Fruit fly (Drosophila melanogaster): ENCODE measurements around the gene aust.
A peak's percentile ranks its signal among the peaks of the same experiment; 100 is the strongest.

Gene aust

dm6 chr2L:9250942-9251341 is at the start of gene aust:
TSS of gene aust (minus strand) at chr2L:9251042.
- no peak for TF ChIP-seq CG17801 (GFP tag; optimal IDR thresholded peaks at IDR 0.05; ENCODE audit: partially characterized antibody)

DNA sequence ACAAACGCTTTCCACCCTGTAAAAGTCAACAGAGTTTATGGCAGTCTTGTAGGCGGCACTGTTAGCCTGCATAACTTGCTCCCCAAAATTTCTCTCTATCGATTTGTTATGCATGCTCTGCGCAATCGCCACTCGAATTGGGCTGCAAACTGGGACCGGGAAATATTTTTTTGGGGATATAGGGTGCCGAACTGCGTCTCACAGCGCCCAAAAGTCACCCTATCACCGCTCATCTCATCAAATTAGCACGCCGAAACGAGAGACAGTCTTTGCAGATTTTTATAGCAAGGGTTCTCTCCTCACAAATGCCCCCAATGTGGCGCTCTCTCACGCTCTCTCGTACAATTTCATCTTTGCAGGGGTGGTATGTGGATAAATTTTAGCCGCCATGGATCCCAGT is 21.3 kb upstream of the aust start:
- TF ChIP-seq CG17801 (GFP tag; optimal IDR thresholded peaks at IDR 0.05; ENCODE audit: partially characterized antibody), result no peak

DNA sequence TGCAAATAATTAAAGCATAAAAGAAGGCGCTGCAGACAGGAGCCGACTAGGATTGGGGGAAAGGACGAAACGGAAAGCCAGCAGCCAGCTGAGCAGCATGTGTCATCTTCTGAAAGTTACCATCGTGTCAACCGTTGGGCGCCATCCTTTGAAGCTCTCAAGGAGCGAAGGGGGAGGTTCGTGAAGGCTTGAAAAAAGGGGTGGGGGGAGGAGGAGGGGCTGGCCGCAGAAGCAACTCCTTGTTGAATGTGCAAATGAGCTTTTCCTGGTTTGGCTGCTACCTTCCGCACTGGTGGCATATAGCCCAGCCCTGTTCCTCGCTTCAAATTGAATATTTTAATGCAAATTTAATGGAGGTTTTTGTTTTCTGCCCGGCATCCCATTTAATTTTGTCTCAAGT is 15.2 kb upstream of the aust start:
- no peak for TF ChIP-seq CG17801 (GFP tag; optimal IDR thresholded peaks at IDR 0.05; ENCODE audit: partially characterized antibody)

DNA sequence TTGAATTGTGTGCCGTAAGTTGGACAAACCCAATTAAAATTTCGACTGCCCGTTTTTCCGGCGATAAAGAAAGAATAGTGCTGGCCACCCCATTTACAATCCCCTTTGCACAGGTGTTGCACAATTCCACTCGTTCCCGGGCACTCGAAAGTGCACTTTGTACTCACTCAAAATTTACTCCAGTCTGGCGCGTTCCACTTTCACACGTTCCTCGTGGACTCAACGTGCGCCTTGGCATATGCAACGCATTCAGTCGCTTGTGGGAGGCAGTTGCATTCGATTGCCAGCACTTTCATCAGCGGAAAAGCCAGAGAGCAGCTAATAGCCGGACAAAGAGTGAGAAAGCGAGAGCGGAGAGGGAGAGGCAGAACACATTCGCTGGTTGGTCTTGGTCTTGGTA is 5.5 kb upstream of the aust start, which contains the start of gene Ggamma30A:
TSS of gene Ggamma30A (plus strand) at position 248 of the 400 bp plus-strand sequence.
- no peak for TF ChIP-seq CG17801 (GFP tag; optimal IDR thresholded peaks at IDR 0.05; ENCODE audit: partially characterized antibody)

- no peak for TF ChIP-seq CG17801 (GFP tag; optimal IDR thresholded peaks at IDR 0.05; ENCODE audit: partially characterized antibody)
These were observed 3.9 kb upstream of the aust start, which contains the start of gene lectin-30A for dm6 chr2L:9254754-9255153. TSS of gene lectin-30A (minus strand) at chr2L:9254854.

- no peak for TF ChIP-seq CG17801 (GFP tag; optimal IDR thresholded peaks at IDR 0.05; ENCODE audit: partially characterized antibody)
These were observed 2.1 kb upstream of the aust start, which contains the start of gene borr for dm6 chr2L:9252947-9253346. TSS of gene borr (minus strand) at chr2L:9253118.

DNA sequence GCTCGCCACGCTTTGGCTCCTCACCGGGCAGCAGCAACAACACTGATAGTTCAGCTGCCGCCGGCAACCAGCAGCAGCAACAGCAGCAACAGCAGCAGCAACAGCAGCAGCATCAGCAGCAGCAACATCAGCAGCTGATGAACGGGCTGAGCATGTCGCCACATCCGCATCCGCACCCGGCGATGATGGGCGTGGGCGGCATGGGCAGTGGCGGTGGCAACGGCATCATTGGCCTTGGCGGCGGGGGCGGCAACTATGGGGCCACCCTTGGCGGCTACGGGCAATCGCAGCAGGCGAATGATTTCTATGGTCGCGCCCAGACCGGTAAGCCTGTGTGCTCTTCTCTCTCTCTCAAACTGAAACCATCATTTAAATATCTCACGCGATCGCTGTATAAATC is 6.6 kb downstream of the aust start:
- no peak for TF ChIP-seq CG17801 (GFP tag; optimal IDR thresholded peaks at IDR 0.05; ENCODE audit: partially characterized antibody)

dm6 chr2L:9237212-9238031 is 13.4 kb downstream of the aust start:
- no peak for TF ChIP-seq CG17801 (GFP tag; optimal IDR thresholded peaks at IDR 0.05; ENCODE audit: partially characterized antibody)

dm6 chr2L:9236404-9236803 is 14.4 kb downstream of the aust start:
- TF ChIP-seq CG17801 (GFP tag; optimal IDR thresholded peaks at IDR 0.05; ENCODE audit: partially characterized antibody), result no peak

- TF ChIP-seq CG17801 (GFP tag; optimal IDR thresholded peaks at IDR 0.05; ENCODE audit: partially characterized antibody), result peak; percentile 78
These were observed 15.3 kb downstream of the aust start for dm6 chr2L:9235556-9236001.

dm6 chr2L:9234104-9234503 is 16.7 kb downstream of the aust start:
- no peak for TF ChIP-seq CG17801 (GFP tag; optimal IDR thresholded peaks at IDR 0.05; ENCODE audit: partially characterized antibody)

DNA sequence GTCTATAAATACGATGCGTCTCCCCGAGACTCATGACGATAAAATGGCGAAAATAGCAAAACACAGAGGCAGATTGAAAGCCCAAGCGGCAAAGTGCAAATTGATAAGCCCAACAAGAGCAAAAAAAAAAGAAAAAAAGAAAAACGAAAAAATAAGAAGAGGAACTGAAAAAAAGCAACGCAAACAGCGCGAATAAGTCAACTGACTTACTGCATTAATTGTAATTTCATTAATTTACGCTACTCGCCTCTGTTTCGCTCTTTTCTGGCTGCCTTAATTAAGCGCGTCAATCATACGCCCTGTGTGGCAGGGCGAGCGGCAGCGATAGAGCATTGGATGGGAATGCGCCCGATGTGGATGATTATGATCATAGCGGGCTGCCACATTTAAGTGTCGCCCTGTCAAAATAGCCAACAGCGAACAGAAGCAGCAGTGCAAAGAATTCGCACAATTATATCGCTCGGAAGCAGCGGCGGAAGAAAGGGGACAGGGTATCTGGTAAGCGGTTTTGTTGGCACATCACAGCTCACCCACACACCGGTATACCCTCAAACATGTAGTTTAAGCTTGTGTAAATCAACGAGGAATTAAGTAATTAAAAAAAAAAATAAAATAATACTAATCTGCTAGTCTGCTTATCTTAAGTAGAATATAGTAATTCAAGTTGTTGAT is 18.9 kb downstream of the aust start:
- peak; percentile 22 for TF ChIP-seq CG17801 (GFP tag; optimal IDR thresholded peaks at IDR 0.05; ENCODE audit: partially characterized antibody)

- TF ChIP-seq CG17801 (GFP tag; optimal IDR thresholded peaks at IDR 0.05; ENCODE audit: partially characterized antibody), result no peak
These were observed 21.1 kb downstream of the aust start for dm6 chr2L:9229694-9230093.

DNA sequence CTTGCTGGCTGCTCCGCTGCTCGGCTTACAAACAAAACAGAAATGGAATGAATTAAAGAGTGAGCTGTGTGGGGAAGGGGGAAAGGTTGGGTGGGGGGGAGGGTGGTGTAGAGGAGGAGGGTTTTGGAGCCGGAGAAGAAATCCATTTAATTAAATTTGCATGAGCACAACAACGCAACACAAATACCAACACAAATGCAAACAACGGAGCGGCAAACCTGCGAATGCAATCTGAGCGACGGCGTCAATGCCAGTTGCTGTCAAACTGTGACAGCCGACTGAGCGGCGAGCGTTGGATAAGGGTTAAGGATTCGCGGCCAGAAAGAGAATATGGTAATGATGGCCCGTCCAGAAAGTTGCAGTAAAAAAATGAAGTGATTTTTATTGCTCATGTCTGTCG is 25.5 kb downstream of the aust start:
- TF ChIP-seq CG17801 (GFP tag; optimal IDR thresholded peaks at IDR 0.05; ENCODE audit: partially characterized antibody), result no peak

- TF ChIP-seq CG17801 (GFP tag; optimal IDR thresholded peaks at IDR 0.05; ENCODE audit: partially characterized antibody), result no peak
These were observed 26.4 kb downstream of the aust start for dm6 chr2L:9224364-9225019.
